Worm (Caenorhabditis elegans) whole organism, L2 larva: ENCODE measurements around the gene hcp-1.

Experiments
- aly-2 ChIP-seq: fragments of 150-350 bp; optimal IDR thresholded peaks from 2 replicates; lab custom pipeline; 2014; ENCODE audit warnings: missing biosample characterization, missing genetic modification characterization
- ceh-16 ChIP-seq: fragments of 150-350 bp; optimal IDR thresholded peaks from 2 replicates; lab custom pipeline; 2014; ENCODE audit warnings: missing biosample characterization, missing genetic modification characterization
- ceh-82 ChIP-seq: fragments of 150-350 bp; optimal IDR thresholded peaks from 2 replicates; lab custom pipeline; 2014; ENCODE audit warnings: missing biosample characterization, missing genetic modification characterization
- elt-1 ChIP-seq: fragments of 150-350 bp; optimal IDR thresholded peaks from 2 replicates; lab custom pipeline; 2014; ENCODE audit warnings: missing biosample characterization, missing genetic modification characterization
- nhr-11 ChIP-seq: fragments of 150-350 bp; optimal IDR thresholded peaks from 2 replicates; lab custom pipeline; 2014; ENCODE audit warnings: missing biosample characterization, missing genetic modification characterization
- nhr-12 ChIP-seq: fragments of 150-350 bp; optimal IDR thresholded peaks from 2 replicates; lab custom pipeline; 2014; ENCODE audit warnings: missing biosample characterization, missing genetic modification characterization
- nhr-237 ChIP-seq: fragments of 150-350 bp; optimal IDR thresholded peaks from 2 replicates; lab custom pipeline; 2014; ENCODE audit warnings: missing biosample characterization, missing genetic modification characterization
- nhr-25 ChIP-seq: fragments of 150-350 bp; sonication (generic microtip); optimal IDR thresholded peaks from 3 replicates; lab custom pipeline; 2014; ENCODE audit warnings: missing biosample characterization, missing genetic modification characterization
- skn-1 ChIP-seq: sonication (generic microtip); optimal IDR thresholded peaks from 2 replicates; lab custom pipeline; 2017; ENCODE audit warnings: missing biosample characterization, missing genetic modification characterization
- unc-62 ChIP-seq: fragments of 150-350 bp; optimal IDR thresholded peaks from 2 replicates; lab custom pipeline; 2014; ENCODE audit warnings: missing biosample characterization, missing genetic modification reagents, missing genetic modification characterization
- zag-1 ChIP-seq: fragments of 150-350 bp; optimal IDR thresholded peaks from 2 replicates; lab custom pipeline; 2014; ENCODE audit warnings: missing biosample characterization, missing genetic modification characterization
- ztf-1 ChIP-seq: fragments of 200-800 bp; sonication (Bioruptor generic); conservative IDR thresholded peaks from 2 replicates; pipeline ENCODE4 v1.3.6; 2022; ENCODE audit warnings: missing genetic modification characterization, missing compliant biosample characterization
- ztf-11 ChIP-seq: sonication (generic microtip); optimal IDR thresholded peaks from 2 replicates; lab custom pipeline; 2017; ENCODE audit warnings: missing biosample characterization, missing genetic modification characterization

ce11 chrV:6565851-6566386 lies 28.1 kb upstream of the hcp-1 start, which contains the start of gene K04A8.1:
- no peak for TF ChIP-seq zag-1 (tag; lab: Kevin White, UChicago)
- TF ChIP-seq nhr-12 (tag; lab: Kevin White, UChicago), result no peak
- no peak for TF ChIP-seq aly-2 (tag; lab: Kevin White, UChicago)
- TF ChIP-seq unc-62, result no peak
- TF ChIP-seq skn-1, result no peak
- no peak for TF ChIP-seq elt-1 (tag; lab: Kevin White, UChicago)
- TF ChIP-seq nhr-25 (tag; lab: Kevin White, UChicago), result no peak
- no peak for TF ChIP-seq nhr-11 (tag; lab: Kevin White, UChicago)
- no peak for TF ChIP-seq ceh-16 (tag; lab: Kevin White, UChicago)
- no peak for TF ChIP-seq ztf-11
- TF ChIP-seq nhr-237 (tag; lab: Kevin White, UChicago), result no peak
- no peak for TF ChIP-seq ceh-82 (tag; lab: Kevin White, UChicago)
- TF ChIP-seq ztf-1 (GFP tag; lab: Robert Waterston, UW), result no peak
